Fruit fly (Drosophila melanogaster) whole organism, embryonic: Measurements from ENCODE around the gene fru.

Source experiments
- Bgb ChIP-seq: fragments of 200-800 bp; sonication (Bioruptor generic); IDR thresholded peaks from 2 replicates; pipeline ENCODE4 v1.3.6; 2022; ENCODE audit warnings: missing biosample characterization, missing genetic modification characterization; ENCODE audit not compliant: partially characterized antibody
- CG10431 ChIP-seq: fragments of 200-800 bp; sonication (Bioruptor generic); optimal IDR thresholded peaks from 3 replicates; lab custom pipeline; 2018; ENCODE audit warnings: missing biosample characterization, mild to moderate bottlenecking, missing genetic modification characterization
- CG12071 ChIP-seq: fragments of 200-800 bp; sonication (Bioruptor generic); optimal IDR thresholded peaks from 3 replicates; lab custom pipeline; 2018; ENCODE audit warnings: missing biosample characterization, mild to moderate bottlenecking, missing genetic modification characterization
- CG13296 ChIP-seq: fragments of 200-800 bp; sonication (Bioruptor generic); optimal IDR thresholded peaks from 3 replicates; lab custom pipeline; 2018; ENCODE audit warnings: missing biosample characterization, mild to moderate bottlenecking, missing genetic modification characterization
- CG13424 ChIP-seq: fragments of 200-800 bp; sonication (Bioruptor generic); optimal IDR thresholded peaks from 2 replicates; lab custom pipeline; 2019; ENCODE audit warnings: missing biosample characterization, mild to moderate bottlenecking, missing genetic modification characterization, moderate library complexity
- CG14965 ChIP-seq: fragments of 200-800 bp; sonication (Bioruptor generic); optimal IDR thresholded peaks from 2 replicates; lab custom pipeline; 2016; ENCODE audit warnings: missing biosample characterization, missing genetic modification characterization, borderline replicate concordance
- CG1603 ChIP-seq: fragments of 200-800 bp; sonication (Bioruptor generic); optimal IDR thresholded peaks from 2 replicates; lab custom pipeline; 2019; ENCODE audit warnings: missing biosample characterization, mild to moderate bottlenecking, missing genetic modification characterization, moderate library complexity
- CG17359 ChIP-seq: fragments of 200-800 bp; sonication (Bioruptor generic); optimal IDR thresholded peaks from 3 replicates; lab custom pipeline; 2018; ENCODE audit warnings: missing biosample characterization, mild to moderate bottlenecking, missing genetic modification characterization, moderate library complexity
- CG3407 ChIP-seq: fragments of 200-800 bp; sonication (Bioruptor generic); optimal IDR thresholded peaks from 2 replicates; lab custom pipeline; 2018; ENCODE audit warnings: missing biosample characterization, mild to moderate bottlenecking, missing genetic modification characterization
- CG6175 ChIP-seq: fragments of 200-800 bp; sonication (Bioruptor generic); IDR thresholded peaks from 3 replicates; pipeline ENCODE4 v1.3.6; 2022; ENCODE audit warnings: missing biosample characterization, missing genetic modification characterization
- CG6254 ChIP-seq: fragments of 200-800 bp; sonication (Bioruptor generic); optimal IDR thresholded peaks from 3 replicates; lab custom pipeline; 2017; ENCODE audit warnings: mild to moderate bottlenecking, missing biosample characterization, missing genetic modification reagents, missing genetic modification characterization
- CG6272 ChIP-seq: fragments of 200-800 bp; sonication (Bioruptor generic); IDR thresholded peaks from 2 replicates; pipeline ENCODE4 v1.3.6; 2022; ENCODE audit warnings: missing biosample characterization, missing genetic modification characterization
- CHES-1-like ChIP-seq: fragments of 200-800 bp; sonication (Bioruptor generic); optimal IDR thresholded peaks from 2 replicates; lab custom pipeline; 2016; ENCODE audit warnings: missing biosample characterization, missing genetic modification characterization
- CTCF ChIP-seq: fragments of 200-800 bp; sonication (Bioruptor generic); optimal IDR thresholded peaks from 2 replicates; lab custom pipeline; 2017; ENCODE audit warnings: missing biosample characterization, mild to moderate bottlenecking, missing genetic modification characterization, moderate library complexity
- D19B ChIP-seq: fragments of 200-800 bp; sonication (Bioruptor generic); optimal IDR thresholded peaks from 2 replicates; lab custom pipeline; 2017; ENCODE audit warnings: missing biosample characterization, mild to moderate bottlenecking, missing genetic modification characterization
- Dbx ChIP-seq: fragments of 200-800 bp; sonication (Bioruptor generic); IDR thresholded peaks from 3 replicates; pipeline ENCODE4 v1.3.6; 2022; ENCODE audit warnings: missing biosample characterization, missing genetic modification characterization
- Dip3 ChIP-seq: fragments of 200-800 bp; sonication (Bioruptor generic); optimal IDR thresholded peaks from 3 replicates; lab custom pipeline; 2016; ENCODE audit warnings: missing biosample characterization, missing genetic modification characterization
- Dp ChIP-seq: fragments of 200-800 bp; sonication (Bioruptor generic); optimal IDR thresholded peaks from 2 replicates; lab custom pipeline; 2018; ENCODE audit warnings: missing biosample characterization, mild to moderate bottlenecking, missing genetic modification characterization, moderate library complexity
- Eip74EF ChIP-seq, 2 experiments: fragments of 200-800 bp in 1 of 2; fragments of >200 bp in 1 of 2; sonication (Bioruptor generic) in 1 of 2; optimal IDR thresholded peaks; 2 replicates each; lab custom pipeline; 2017 to 2019; ENCODE audit warnings: missing biosample characterization in 2 of 2, missing genetic modification characterization in 2 of 2, mild to moderate bottlenecking in 1 of 2, moderate library complexity in 1 of 2
- Elba2 ChIP-seq: fragments of 200-800 bp; sonication (Bioruptor generic); optimal IDR thresholded peaks from 3 replicates; lab custom pipeline; 2016; ENCODE audit warnings: missing biosample characterization, missing genetic modification characterization
- Hr3 ChIP-seq: fragments of 200-800 bp; sonication (Bioruptor generic); optimal IDR thresholded peaks from 3 replicates; lab custom pipeline; 2016; ENCODE audit warnings: missing biosample characterization, missing genetic modification characterization
- Meics ChIP-seq: fragments of 200-800 bp; sonication (Bioruptor generic); optimal IDR thresholded peaks from 2 replicates; lab custom pipeline; 2017; ENCODE audit warnings: missing biosample characterization, mild to moderate bottlenecking, missing genetic modification characterization
- Rfx ChIP-seq: fragments of 200-800 bp; sonication (Bioruptor generic); IDR thresholded peaks from 2 replicates; pipeline ENCODE4 v1.3.6; 2022; ENCODE audit warnings: missing biosample characterization, missing genetic modification characterization
- Rx ChIP-seq: fragments of 200-800 bp; sonication (Bioruptor generic); IDR thresholded peaks from 2 replicates; pipeline ENCODE4 v1.3.6; 2022; ENCODE audit warnings: missing biosample characterization, missing genetic modification characterization
- Scr ChIP-seq: fragments of 200-800 bp; sonication (Bioruptor generic); IDR thresholded peaks from 2 replicates; pipeline ENCODE4 v1.3.6; 2022; ENCODE audit warnings: missing biosample characterization, missing genetic modification characterization; ENCODE audit not compliant: partially characterized antibody
- Ssrp ChIP-seq: fragments of 200-800 bp; sonication (Bioruptor generic); optimal IDR thresholded peaks from 2 replicates; lab custom pipeline; 2018; ENCODE audit warnings: missing biosample characterization, mild to moderate bottlenecking, missing genetic modification characterization, moderate library complexity
- TFAM ChIP-seq: fragments of 200-800 bp; sonication (Bioruptor generic); optimal IDR thresholded peaks from 2 replicates; lab custom pipeline; 2017; ENCODE audit warnings: missing biosample characterization, missing genetic modification characterization, inconsistent platforms
- YL-1 ChIP-seq: fragments of 200-800 bp; sonication (Bioruptor generic); optimal IDR thresholded peaks from 3 replicates; lab custom pipeline; 2017; ENCODE audit warnings: missing biosample characterization, mild to moderate bottlenecking, missing genetic modification characterization
- aop ChIP-seq: fragments of 200-800 bp; sonication (Bioruptor generic); IDR thresholded peaks from 2 replicates; pipeline ENCODE4 v1.3.6; 2022; ENCODE audit warnings: missing biosample characterization, missing genetic modification characterization
- ara ChIP-seq: fragments of 200-800 bp; sonication (Bioruptor generic); IDR thresholded peaks from 2 replicates; pipeline ENCODE4 v1.3.6; 2022; ENCODE audit warnings: missing biosample characterization, missing genetic modification characterization
- az2 ChIP-seq: fragments of 200-800 bp; sonication (Bioruptor generic); optimal IDR thresholded peaks from 3 replicates; lab custom pipeline; 2016; ENCODE audit warnings: missing biosample characterization, missing genetic modification characterization
- cato ChIP-seq: fragments of 200-800 bp; sonication (Bioruptor generic); optimal IDR thresholded peaks from 2 replicates; lab custom pipeline; 2016; ENCODE audit warnings: missing biosample characterization, missing genetic modification characterization, borderline replicate concordance
- caup ChIP-seq: fragments of 200-800 bp; sonication (Bioruptor generic); optimal IDR thresholded peaks from 3 replicates; lab custom pipeline; 2017; ENCODE audit warnings: missing biosample characterization, mild to moderate bottlenecking, missing genetic modification characterization, moderate library complexity; ENCODE audit not compliant: severe bottlenecking
- dm ChIP-seq: fragments of 200-800 bp; sonication (Bioruptor generic); optimal IDR thresholded peaks from 3 replicates; lab custom pipeline; 2016; ENCODE audit warnings: missing biosample characterization, missing genetic modification characterization
- eve ChIP-seq, 2 experiments: fragments of >200 bp; optimal IDR thresholded peaks; 2 replicates each; lab custom pipeline; 2017; ENCODE audit warnings: missing biosample characterization in 2 of 2, missing genetic modification characterization in 2 of 2
- nau ChIP-seq: fragments of 200-800 bp; sonication (Bioruptor generic); optimal IDR thresholded peaks from 3 replicates; lab custom pipeline; 2017; ENCODE audit warnings: missing biosample characterization, mild to moderate bottlenecking, missing genetic modification characterization, missing genetic modification reagents
- nerfin-2 ChIP-seq: fragments of 200-800 bp; sonication (Bioruptor generic); IDR thresholded peaks from 2 replicates; pipeline ENCODE4 v1.3.6; 2022; ENCODE audit warnings: missing biosample characterization, missing genetic modification characterization; ENCODE audit not compliant: partially characterized antibody
- odd ChIP-seq: fragments of 200-800 bp; sonication (Bioruptor generic); optimal IDR thresholded peaks from 2 replicates; lab custom pipeline; 2017; ENCODE audit warnings: missing biosample characterization, mild to moderate bottlenecking, missing genetic modification characterization
- prd ChIP-seq, 3 experiments: fragments of >200 bp in 2 of 3; fragments of 200-800 bp in 1 of 3; sonication (Bioruptor generic) in 1 of 3; optimal IDR thresholded peaks in 2 of 3; IDR thresholded peaks in 1 of 3; 2 replicates in 2 of 3; 3 replicates in 1 of 3; pipeline versions ENCODE4 v1.3.6 to Lab custom; 2017 to 2022; ENCODE audit warnings: missing biosample characterization in 1 of 3, missing genetic modification characterization in 1 of 3
- pzg ChIP-seq: fragments of 200-800 bp; sonication (Bioruptor generic); optimal IDR thresholded peaks from 3 replicates; lab custom pipeline; 2018; ENCODE audit warnings: missing biosample characterization, mild to moderate bottlenecking, missing genetic modification characterization, moderate library complexity
- ranshi ChIP-seq: fragments of 200-800 bp; sonication (Bioruptor generic); IDR thresholded peaks from 2 replicates; pipeline ENCODE4 v1.3.6; 2022; ENCODE audit warnings: missing biosample characterization, missing genetic modification characterization
- seq ChIP-seq: fragments of 200-800 bp; sonication (Bioruptor generic); IDR thresholded peaks from 2 replicates; pipeline ENCODE4 v1.3.6; 2022; ENCODE audit warnings: missing biosample characterization, missing genetic modification characterization
- tgo ChIP-seq: fragments of 200-800 bp; sonication (Bioruptor generic); IDR thresholded peaks from 3 replicates; pipeline ENCODE4 v1.3.6; 2022; ENCODE audit warnings: missing biosample characterization, missing genetic modification characterization
- trem ChIP-seq: fragments of 200-800 bp; optimal IDR thresholded peaks from 3 replicates; lab custom pipeline; 2019; ENCODE audit warnings: missing biosample characterization, mild to moderate bottlenecking, missing genetic modification characterization, moderate library complexity
- unc-4 ChIP-seq: fragments of 200-800 bp; sonication (Bioruptor generic); IDR thresholded peaks from 2 replicates; pipeline ENCODE4 v1.3.6; 2022; ENCODE audit warnings: missing biosample characterization, missing genetic modification characterization; ENCODE audit not compliant: partially characterized antibody
- wdn ChIP-seq: fragments of 200-800 bp; sonication (Bioruptor generic); IDR thresholded peaks from 2 replicates; pipeline ENCODE4 v1.3.6; 2022; ENCODE audit warnings: missing biosample characterization, missing genetic modification characterization
- z ChIP-seq: fragments of 200-800 bp; sonication (Bioruptor generic); IDR thresholded peaks from 3 replicates; pipeline ENCODE4 v1.3.6; 2022; ENCODE audit warnings: missing biosample characterization, missing genetic modification characterization
- zen ChIP-seq: fragments of 200-800 bp; sonication (Bioruptor generic); optimal IDR thresholded peaks from 3 replicates; lab custom pipeline; 2018; ENCODE audit warnings: missing biosample characterization, mild to moderate bottlenecking, missing genetic modification characterization, moderate library complexity

Gene fru

dm6 chr3R:18412279-18413214, 132.8 kb downstream of the fru start, which contains the start of gene CG31122 (continued):
- TF ChIP-seq Scr (GFP tag; lab: Robert Waterston, UW) (peak; percentile 98), Bgb (GFP tag; lab: Robert Waterston, UW) (peak; percentile 93), aop (GFP tag; lab: Robert Waterston, UW) (no peak), az2 (GFP tag; lab: Kevin White, UChicago) (peak; percentile 16), pzg (GFP tag; lab: Kevin White, UChicago) (peak; percentile 87), unc-4 (GFP tag; lab: Robert Waterston, UW) (peak; percentile 95), zen (tag; lab: Kevin White, UChicago) (peak; percentile 8), Ssrp (tag; lab: Kevin White, UChicago) (no peak), Dbx (no peak), CG17359 (no peak), nerfin-2 (GFP tag; lab: Robert Waterston, UW) (peak; percentile 90), caup (GFP tag; lab: Kevin White, UChicago) (peak; percentile 24), Meics (GFP tag; lab: Kevin White, UChicago) (peak; percentile 8), CG10431 (GFP tag; lab: Kevin White, UChicago) (peak; percentile 28), tgo (no peak), CG12071 (GFP tag; lab: Kevin White, UChicago) (no peak), CG13424 (tag; lab: Kevin White, UChicago) (no peak), TFAM (no peak), CG13296 (GFP tag; lab: Kevin White, UChicago) (no peak), Dp (GFP tag; lab: Kevin White, UChicago) (peak; percentile 88), nau (GFP tag; lab: Kevin White, UChicago) (no peak), dm (peak; percentile 14), Dip3 (GFP tag; lab: Kevin White, UChicago) (peak; percentile 69), wdn (GFP tag; lab: Robert Waterston, UW) (no peak; the same call in 1 of the 2 replicates), eve (GFP tag; optimal IDR thresholded peaks at IDR 0.05; lab: Kevin White, UChicago) (no peak), CG1603 (tag; lab: Kevin White, UChicago) (no peak), CG6175 (GFP tag; lab: Robert Waterston, UW) (no peak), ara (GFP tag; lab: Robert Waterston, UW) (no peak), YL-1 (GFP tag; lab: Kevin White, UChicago) (peak; percentile 59), cato (GFP tag; lab: Kevin White, UChicago) (no peak), Eip74EF (GFP tag; optimal IDR thresholded peaks at IDR 0.05; lab: Kevin White, UChicago) (no peak), z (GFP tag; lab: Robert Waterston, UW) (no peak), CHES-1-like (peak; percentile 49), CTCF (no peak), CG6272 (GFP tag; lab: Robert Waterston, UW) (no peak), ranshi (GFP tag; lab: Robert Waterston, UW) (peak; percentile 82), CG3407 (GFP tag; lab: Kevin White, UChicago) (no peak), Rx (GFP tag; lab: Robert Waterston, UW) (no peak), Hr3 (peak; percentile 43), odd (GFP tag; lab: Kevin White, UChicago) (no peak), CG14965 (GFP tag; lab: Kevin White, UChicago) (no peak), Rfx (GFP tag; lab: Robert Waterston, UW) (peak; percentile 57), CG6254 (GFP tag; lab: Kevin White, UChicago) (no peak), seq (GFP tag; lab: Robert Waterston, UW) (peak; percentile 63), trem (peak; percentile 86), D19B (GFP tag; lab: Kevin White, UChicago) (peak; percentile 7), prd (optimal IDR thresholded peaks at IDR 0.05; lab: Kevin White, UChicago) (no peak), prd (GFP tag; IDR thresholded peaks at IDR 0.05; lab: Robert Waterston, UW) (peak; percentile 59; the same call in 2 of the 3 replicates), Elba2 (GFP tag; lab: Kevin White, UChicago) (no peak)
